Worm (Caenorhabditis elegans) whole organism, young adult: ENCODE data around the gene dnj-9.

Source experiments
- B0019.2 ChIP-seq: fragments of 200-800 bp; sonication (Bioruptor generic); conservative IDR thresholded peaks from 2 replicates; pipeline ENCODE4 v1.3.6; 2022; ENCODE audit warnings: missing genetic modification reagents, missing genetic modification characterization, missing compliant biosample characterization
- B0035.1 ChIP-seq: sonication (generic microtip); optimal IDR thresholded peaks from 2 replicates; lab custom pipeline; 2016; ENCODE audit warnings: missing genetic modification characterization, mild to moderate bottlenecking, missing compliant biosample characterization, missing genotype, missing genetic modification reagents
- B0261.1 ChIP-seq: sonication (generic microtip); optimal IDR thresholded peaks from 2 replicates; lab custom pipeline; 2016; ENCODE audit warnings: mild to moderate bottlenecking, missing genetic modification characterization, moderate library complexity, missing compliant biosample characterization
- B0336.3 ChIP-seq: fragments of 200-800 bp; sonication (Bioruptor generic); IDR thresholded peaks from 2 replicates; pipeline ENCODE4 v1.3.6; 2022; ENCODE audit warnings: missing genetic modification characterization, missing compliant biosample characterization
- F10E7.11 ChIP-seq: sonication (generic microtip); optimal IDR thresholded peaks from 2 replicates; lab custom pipeline; 2017; ENCODE audit warnings: mild to moderate bottlenecking, missing genetic modification characterization, moderate library complexity, missing compliant biosample characterization
- F39B2.1 ChIP-seq: fragments of 200-800 bp; sonication (Bioruptor generic); IDR thresholded peaks from 2 replicates; pipeline ENCODE4 v1.3.6; 2022; ENCODE audit warnings: missing genetic modification reagents, missing genetic modification characterization, missing compliant biosample characterization
- F55B11.4 ChIP-seq: sonication (generic microtip); optimal IDR thresholded peaks from 2 replicates; lab custom pipeline; 2016; ENCODE audit warnings: missing compliant biosample characterization, missing genetic modification characterization, borderline replicate concordance; ENCODE audit not compliant: insufficient read depth
- K11D2.4 ChIP-seq: fragments of 200-800 bp; sonication (Bioruptor generic); IDR thresholded peaks from 2 replicates; pipeline ENCODE4 v1.3.6; 2022; ENCODE audit warnings: missing genetic modification reagents, missing genetic modification characterization, missing compliant biosample characterization
- Y53F4B.3 ChIP-seq: fragments of 200-800 bp; sonication (Bioruptor generic); IDR thresholded peaks from 2 replicates; pipeline ENCODE4 v1.3.6; 2022; ENCODE audit warnings: missing genetic modification reagents, missing genetic modification characterization, missing compliant biosample characterization
- Y53G8AR.9 ChIP-seq: fragments of 200-800 bp; sonication (Bioruptor generic); conservative IDR thresholded peaks from 2 replicates; pipeline ENCODE4 v1.3.6; 2022; ENCODE audit warnings: missing genetic modification reagents, missing genetic modification characterization, missing compliant biosample characterization
- ZK185.1 ChIP-seq: sonication (generic microtip); optimal IDR thresholded peaks from 2 replicates; lab custom pipeline; 2016; ENCODE audit warnings: mild to moderate bottlenecking, missing genetic modification characterization, missing compliant biosample characterization; ENCODE audit not compliant: poor library complexity, severe bottlenecking
- akir-1 ChIP-seq: fragments of 200-800 bp; sonication (Bioruptor generic); optimal IDR thresholded peaks from 2 replicates; lab custom pipeline; 2018; ENCODE audit warnings: mild to moderate bottlenecking, missing genetic modification characterization, moderate library complexity, missing compliant biosample characterization
- ama-1 ChIP-seq, 3 experiments: fragments of 150-350 bp in 1 of 3; sonication (generic microtip) in 2 of 3; optimal IDR thresholded peaks; 2 replicates each; lab custom pipeline; 2014 to 2018; ENCODE audit warnings: missing biosample characterization in 2 of 3, missing genetic modification characterization in 2 of 3, missing genetic modification reagents in 2 of 3
- atf-7 ChIP-seq: sonication (generic microtip); optimal IDR thresholded peaks from 2 replicates; lab custom pipeline; 2017; ENCODE audit warnings: mild to moderate bottlenecking, missing genetic modification characterization, missing compliant biosample characterization
- athp-1 ChIP-seq: sonication (generic microtip); optimal IDR thresholded peaks from 2 replicates; lab custom pipeline; 2017; ENCODE audit warnings: mild to moderate bottlenecking, missing genetic modification characterization, missing compliant biosample characterization
- ccch-3 ChIP-seq: fragments of 200-800 bp; sonication (Bioruptor generic); optimal IDR thresholded peaks from 2 replicates; lab custom pipeline; 2018; ENCODE audit warnings: mild to moderate bottlenecking, missing genetic modification characterization, missing compliant biosample characterization
- cebp-1 ChIP-seq, 2 experiments: fragments of 200-800 bp in 1 of 2; sonication (Bioruptor generic) in 1 of 2; sonication (generic microtip) in 1 of 2; IDR thresholded peaks in 1 of 2; optimal IDR thresholded peaks in 1 of 2; 2 replicates each; pipeline versions ENCODE4 v1.3.6 to Lab custom; 2017 to 2022; ENCODE audit warnings: missing compliant biosample characterization in 2 of 2, missing genetic modification characterization in 2 of 2, mild to moderate bottlenecking in 1 of 2, missing genetic modification reagents in 1 of 2, moderate library complexity in 1 of 2
- cebp-2 ChIP-seq: fragments of 200-800 bp; sonication (Bioruptor generic); IDR thresholded peaks from 2 replicates; pipeline ENCODE4 v1.3.6; 2022; ENCODE audit warnings: missing genetic modification characterization, missing compliant biosample characterization
- ceh-40 ChIP-seq: fragments of 200-800 bp; sonication (Bioruptor generic); IDR thresholded peaks from 2 replicates; pipeline ENCODE4 v1.3.6; 2022; ENCODE audit warnings: missing genetic modification characterization, missing compliant biosample characterization
- die-1 ChIP-seq: sonication (generic microtip); optimal IDR thresholded peaks from 2 replicates; lab custom pipeline; 2016; ENCODE audit warnings: missing genotype, mild to moderate bottlenecking, missing genetic modification characterization, missing compliant biosample characterization
- dpl-1 ChIP-seq: fragments of 150-350 bp; optimal IDR thresholded peaks from 2 replicates; lab custom pipeline; 2014; ENCODE audit warnings: missing biosample characterization, missing genetic modification reagents, missing genetic modification characterization
- efl-1 ChIP-seq: fragments of 150-350 bp; optimal IDR thresholded peaks from 2 replicates; lab custom pipeline; 2014; ENCODE audit warnings: missing biosample characterization, missing genetic modification reagents, missing genetic modification characterization
- egrh-3 ChIP-seq: fragments of 200-800 bp; sonication (Bioruptor generic); IDR thresholded peaks from 2 replicates; pipeline ENCODE4 v1.3.6; 2022; ENCODE audit warnings: missing genetic modification reagents, missing genetic modification characterization, missing compliant biosample characterization
- ekl-4 ChIP-seq: fragments of 200-800 bp; sonication (Bioruptor generic); IDR thresholded peaks from 2 replicates; pipeline ENCODE4 v1.3.6; 2022; ENCODE audit warnings: missing genetic modification reagents, missing genetic modification characterization, missing compliant biosample characterization
- gei-17 ChIP-seq: fragments of 200-800 bp; sonication (Bioruptor generic); optimal IDR thresholded peaks from 2 replicates; lab custom pipeline; 2018; ENCODE audit warnings: mild to moderate bottlenecking, missing genetic modification characterization, missing compliant biosample characterization
- hlh-26 ChIP-seq: fragments of 200-800 bp; sonication (Bioruptor generic); conservative IDR thresholded peaks from 2 replicates; pipeline ENCODE4 v1.3.6; 2022; ENCODE audit warnings: missing genetic modification reagents, missing genetic modification characterization, missing compliant biosample characterization
- hmg-20 ChIP-seq: fragments of 200-800 bp; sonication (Bioruptor generic); IDR thresholded peaks from 2 replicates; pipeline ENCODE4 v1.3.6; 2022; ENCODE audit warnings: missing genetic modification reagents, missing genetic modification characterization, missing compliant biosample characterization
- hrde-1 ChIP-seq: sonication (generic microtip); optimal IDR thresholded peaks from 2 replicates; lab custom pipeline; 2016; ENCODE audit warnings: missing genetic modification characterization, mild to moderate bottlenecking, missing compliant biosample characterization, moderate library complexity, missing genotype, missing genetic modification reagents, borderline replicate concordance
- lag-1 ChIP-seq: fragments of 200-800 bp; sonication (Bioruptor generic); IDR thresholded peaks from 2 replicates; pipeline ENCODE4 v1.3.6; 2022; ENCODE audit warnings: missing genetic modification reagents, missing genetic modification characterization, missing compliant biosample characterization
- let-526 ChIP-seq: fragments of 200-800 bp; sonication (Bioruptor generic); IDR thresholded peaks from 2 replicates; pipeline ENCODE4 v1.3.6; 2022; ENCODE audit warnings: missing genetic modification reagents, missing genetic modification characterization, missing compliant biosample characterization
- lin-35 ChIP-seq, 3 experiments: fragments of 150-350 bp in 2 of 3; sonication (generic microtip) in 1 of 3; optimal IDR thresholded peaks; 2 replicates each; lab custom pipeline; 2014 to 2018; ENCODE audit warnings: missing biosample characterization in 3 of 3, missing genetic modification characterization in 3 of 3, missing genetic modification reagents in 3 of 3
- lin-54 ChIP-seq: fragments of 200-800 bp; sonication (Bioruptor generic); optimal IDR thresholded peaks from 2 replicates; lab custom pipeline; 2018; ENCODE audit warnings: mild to moderate bottlenecking, missing genetic modification characterization, missing compliant biosample characterization
- lir-1 ChIP-seq: fragments of 200-800 bp; sonication (Bioruptor generic); conservative IDR thresholded peaks from 2 replicates; pipeline ENCODE4 v1.3.6; 2022; ENCODE audit warnings: missing genetic modification reagents, missing genetic modification characterization, missing compliant biosample characterization
- lsy-27 ChIP-seq: sonication (generic microtip); optimal IDR thresholded peaks from 2 replicates; lab custom pipeline; 2017; ENCODE audit warnings: missing genetic modification characterization, mild to moderate bottlenecking, missing compliant biosample characterization, antibody characterized with exemption, missing genotype, borderline replicate concordance; ENCODE audit not compliant: insufficient read depth
- madf-3 ChIP-seq: fragments of 200-800 bp; sonication (Bioruptor generic); IDR thresholded peaks from 2 replicates; pipeline ENCODE4 v1.3.6; 2022; ENCODE audit warnings: missing genetic modification reagents, missing genetic modification characterization, missing compliant biosample characterization
- mcd-1 ChIP-seq: fragments of 200-800 bp; sonication (Bioruptor generic); IDR thresholded peaks from 2 replicates; pipeline ENCODE4 v1.3.6; 2022; ENCODE audit warnings: missing genetic modification reagents, missing genetic modification characterization, missing compliant biosample characterization
- nfya-2 ChIP-seq: fragments of 200-800 bp; sonication (Bioruptor generic); IDR thresholded peaks from 2 replicates; pipeline ENCODE4 v1.3.6; 2022; ENCODE audit warnings: missing genetic modification reagents, missing genetic modification characterization, missing compliant biosample characterization
- nhr-120 ChIP-seq: fragments of 200-800 bp; sonication (Bioruptor generic); IDR thresholded peaks from 2 replicates; pipeline ENCODE4 v1.3.6; 2022; ENCODE audit warnings: missing genetic modification characterization, missing compliant biosample characterization
- nhr-179 ChIP-seq: sonication (generic microtip); optimal IDR thresholded peaks from 2 replicates; lab custom pipeline; 2016; ENCODE audit warnings: mild to moderate bottlenecking, missing genetic modification characterization, missing compliant biosample characterization
- sdz-38 ChIP-seq: sonication (generic microtip); optimal IDR thresholded peaks from 2 replicates; lab custom pipeline; 2016; ENCODE audit warnings: missing genotype, missing genetic modification characterization, missing compliant biosample characterization
- tlf-1 ChIP-seq: fragments of 200-800 bp; sonication (Bioruptor generic); optimal IDR thresholded peaks from 2 replicates; lab custom pipeline; 2018; ENCODE audit warnings: mild to moderate bottlenecking, missing genetic modification characterization, missing compliant biosample characterization
- unc-130 ChIP-seq: sonication (generic microtip); optimal IDR thresholded peaks from 2 replicates; lab custom pipeline; 2016; ENCODE audit warnings: missing genetic modification reagents, missing genetic modification characterization, missing compliant biosample characterization
- xnd-1 ChIP-seq: sonication (generic microtip); optimal IDR thresholded peaks from 2 replicates; lab custom pipeline; 2016; ENCODE audit warnings: missing genotype, missing genetic modification reagents, missing genetic modification characterization, missing compliant biosample characterization
- zim-3 ChIP-seq: sonication (generic microtip); optimal IDR thresholded peaks from 2 replicates; lab custom pipeline; 2017; ENCODE audit warnings: mild to moderate bottlenecking, missing genetic modification characterization, moderate library complexity, missing compliant biosample characterization
- ztf-18 ChIP-seq: sonication (generic microtip); optimal IDR thresholded peaks from 2 replicates; lab custom pipeline; 2016; ENCODE audit warnings: missing genotype, mild to moderate bottlenecking, missing genetic modification characterization, missing compliant biosample characterization
- ztf-22 ChIP-seq: fragments of 200-800 bp; sonication (Bioruptor generic); optimal IDR thresholded peaks from 2 replicates; lab custom pipeline; 2018; ENCODE audit warnings: mild to moderate bottlenecking, missing genetic modification characterization, moderate library complexity, missing compliant biosample characterization
- ztf-28 ChIP-seq: fragments of 200-800 bp; sonication (Bioruptor generic); IDR thresholded peaks from 2 replicates; pipeline ENCODE4 v1.3.6; 2022; ENCODE audit warnings: missing genetic modification reagents, missing genetic modification characterization, missing compliant biosample characterization

dnj-9 gene

ce11 chrII:4851594-4852106 is at the start of gene dnj-9:
Gene dnj-9, plus strand, starts transcription at chrII:4852056.
- peak; percentile 95 for TF ChIP-seq ZK185.1 (tag; lab: Kevin White, UChicago)
- TF ChIP-seq lin-35 (GFP tag; optimal IDR thresholded peaks at IDR 0.05; lab: Kevin White, UChicago), result peak; percentile 86 to 99 (median 92)
- peak; percentile 94 for TF ChIP-seq K11D2.4
- TF ChIP-seq mcd-1 (GFP tag; lab: Robert Waterston, UW), result peak; percentile 93
- TF ChIP-seq B0035.1 (tag; lab: Kevin White, UChicago), result peak; percentile 78
- TF ChIP-seq zim-3 (tag; lab: Kevin White, UChicago), result no peak
- peak; percentile 62 for TF ChIP-seq hrde-1 (tag; lab: Kevin White, UChicago)
- TF ChIP-seq ztf-18 (tag; lab: Kevin White, UChicago), result peak; percentile 99
- TF ChIP-seq B0261.1 (tag; lab: Kevin White, UChicago), result peak; percentile 15
- TF ChIP-seq lag-1, result no peak
- no peak for TF ChIP-seq Y53F4B.3 (GFP tag; lab: Robert Waterston, UW)
- TF ChIP-seq Y53G8AR.9 (GFP tag; lab: Robert Waterston, UW), result peak; percentile 98
- peak; percentile 54 for TF ChIP-seq cebp-1 (GFP tag; IDR thresholded peaks at IDR 0.05; lab: Robert Waterston, UW)
- TF ChIP-seq cebp-1 (tag; optimal IDR thresholded peaks at IDR 0.05; lab: Kevin White, UChicago), result peak; percentile 92
- TF ChIP-seq lir-1 (GFP tag; lab: Robert Waterston, UW), result peak; percentile 78
- no peak for TF ChIP-seq F55B11.4 (tag; lab: Kevin White, UChicago)
- TF ChIP-seq hmg-20 (GFP tag; lab: Robert Waterston, UW), result peak; percentile 85
- TF ChIP-seq dpl-1, result peak; percentile 97
- peak; percentile 93 for TF ChIP-seq B0336.3 (GFP tag; lab: Robert Waterston, UW)
- peak; percentile 96 for TF ChIP-seq ekl-4 (GFP tag; lab: Robert Waterston, UW)
- TF ChIP-seq ama-1 (optimal IDR thresholded peaks at IDR 0.05; lab: Kevin White, UChicago), result no peak
- TF ChIP-seq ama-1 (GFP tag; optimal IDR thresholded peaks at IDR 0.05; lab: Kevin White, UChicago), result peak in 1 of 2 experiments; percentile 62
- peak; percentile 53 for TF ChIP-seq die-1 (tag; lab: Kevin White, UChicago)
- TF ChIP-seq athp-1 (tag; lab: Kevin White, UChicago), result peak; percentile 66
- no peak for TF ChIP-seq cebp-2 (GFP tag; lab: Robert Waterston, UW)
- peak; percentile 82 for TF ChIP-seq atf-7
- TF ChIP-seq lin-54 (GFP tag; lab: Kevin White, UChicago), result peak; percentile 99
- peak; percentile 83 for TF ChIP-seq xnd-1
- TF ChIP-seq F39B2.1 (GFP tag; lab: Robert Waterston, UW), result peak; percentile 75
- no peak for TF ChIP-seq ztf-28 (GFP tag; lab: Robert Waterston, UW)
- no peak for TF ChIP-seq ccch-3 (GFP tag; lab: Kevin White, UChicago)
- TF ChIP-seq B0019.2 (GFP tag; lab: Robert Waterston, UW), result peak; percentile 32; the same call in 1 of the 2 replicates
- TF ChIP-seq akir-1, result no peak
- no peak for TF ChIP-seq nfya-2
- no peak for TF ChIP-seq sdz-38 (tag; lab: Kevin White, UChicago)
- TF ChIP-seq F10E7.11, result no peak
- TF ChIP-seq ceh-40, result peak; percentile 51; the same call in 1 of the 2 replicates
- TF ChIP-seq ztf-22 (GFP tag; lab: Kevin White, UChicago), result no peak
- TF ChIP-seq unc-130 (GFP tag; lab: Kevin White, UChicago), result peak; percentile 75
- no peak for TF ChIP-seq nhr-120 (GFP tag; lab: Robert Waterston, UW)
- peak; percentile 92 for TF ChIP-seq madf-3 (GFP tag; lab: Robert Waterston, UW)
- no peak for TF ChIP-seq hlh-26
- TF ChIP-seq gei-17 (GFP tag; lab: Kevin White, UChicago), result peak; percentile 87
- TF ChIP-seq nhr-179 (tag; lab: Kevin White, UChicago), result no peak
- TF ChIP-seq efl-1 (GFP tag; lab: Kevin White, UChicago), result peak; percentile 91
- TF ChIP-seq lsy-27, result no peak
- peak; percentile 93 for TF ChIP-seq tlf-1
- peak; percentile 83; the same call in 1 of the 2 replicates for TF ChIP-seq let-526
- no peak for TF ChIP-seq egrh-3 (GFP tag; lab: Robert Waterston, UW)
